Worm (Caenorhabditis elegans): ENCODE results near the gene aex-4.

aex-4 gene

DNA sequence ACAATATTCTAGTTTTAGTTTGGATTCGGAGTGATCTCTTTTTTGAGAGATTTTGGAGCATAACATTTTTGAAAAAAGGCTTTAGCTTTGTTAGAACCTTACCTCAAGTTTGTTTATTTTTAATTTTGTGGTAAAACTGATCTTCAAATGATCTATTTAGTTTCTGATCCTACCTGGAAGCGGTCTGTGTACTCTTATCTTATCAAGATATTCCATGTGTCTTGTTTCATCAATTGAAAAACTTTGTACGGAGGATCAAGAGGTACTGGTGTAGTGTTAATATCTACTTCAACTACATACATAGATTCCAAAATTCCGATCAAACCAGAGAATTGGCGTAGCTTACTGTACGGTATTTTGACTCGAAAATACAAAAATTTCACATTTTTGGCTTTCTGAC lies 26.7 kb downstream of the aex-4 start:
- TF ChIP-seq ZK546.5 (tag; optimal IDR thresholded peaks at IDR 0.05) (no peak), lsy-2 (tag; optimal IDR thresholded peaks at IDR 0.05) (no peak), egl-27 (tag; optimal IDR thresholded peaks at IDR 0.05) (no peak), snpc-4 (tag; optimal IDR thresholded peaks at IDR 0.05) (no peak), peb-1 (tag; optimal IDR thresholded peaks at IDR 0.05) (no peak), aly-2 (tag; optimal IDR thresholded peaks at IDR 0.05) (no peak), mdl-1 (tag; optimal IDR thresholded peaks at IDR 0.05) (no peak), lin-11 (tag; optimal IDR thresholded peaks at IDR 0.05) (no peak)

DNA sequence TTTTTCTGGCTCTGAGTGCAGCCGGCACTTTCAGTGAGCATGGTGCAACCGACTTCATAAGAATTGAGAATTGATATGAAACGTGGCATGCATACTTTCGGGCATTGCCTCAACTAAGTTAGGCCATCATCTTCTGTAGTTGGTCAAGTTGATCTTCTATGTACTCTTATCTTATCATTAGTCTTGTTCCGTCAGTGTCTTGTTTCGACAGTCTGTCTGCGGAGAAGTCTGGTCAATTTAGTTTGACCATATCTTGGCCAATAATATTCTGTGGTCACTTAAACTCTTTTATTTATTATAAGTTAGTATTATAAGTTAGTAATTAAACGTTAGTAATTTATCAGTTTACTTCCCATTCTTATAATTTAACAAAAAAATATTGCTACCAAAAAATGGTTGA lies 27.2 kb downstream of the aex-4 start:
- TF ChIP-seq sma-9 (GFP tag; optimal IDR thresholded peaks at IDR 0.05): peak; percentile 20
- TF ChIP-seq sma-9 (tag; optimal IDR thresholded peaks at IDR 0.05): no peak
- TF ChIP-seq nhr-21 (tag; optimal IDR thresholded peaks at IDR 0.05): peak; percentile 31
- no peak for TF ChIP-seq nhr-12 (tag; optimal IDR thresholded peaks at IDR 0.05)

DNA sequence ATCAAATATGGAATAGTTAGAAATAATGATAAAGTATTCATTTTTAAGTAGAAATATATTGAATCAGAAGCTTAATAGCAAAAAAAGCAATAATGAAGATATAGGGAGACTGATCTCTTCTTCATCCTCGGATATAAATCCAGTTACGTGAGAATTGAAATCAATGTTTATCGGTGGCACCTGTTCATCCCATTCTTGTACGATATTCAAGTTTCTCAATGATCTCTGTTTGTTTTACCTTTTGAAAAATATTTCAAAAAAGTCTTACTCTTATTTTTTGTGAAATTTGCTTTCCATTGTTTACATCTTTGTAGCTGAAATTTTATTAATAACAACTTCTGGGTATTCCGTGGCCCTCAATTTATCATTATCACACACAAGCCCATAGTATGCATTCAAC lies 29.3 kb downstream of the aex-4 start, which contains the start of gene T14G12.12:
Gene T14G12.12, minus strand, starts transcription at position 101 of the 400 bp plus-strand sequence.
- TF ChIP-seq unc-39 (tag; optimal IDR thresholded peaks at IDR 0.05) (no peak), nhr-10 (tag; optimal IDR thresholded peaks at IDR 0.05) (no peak), F13H6.1 (tag; optimal IDR thresholded peaks at IDR 0.05) (no peak), lin-13 (GFP tag; optimal IDR thresholded peaks at IDR 0.05) (no peak), elt-3 (tag; optimal IDR thresholded peaks at IDR 0.05) (no peak), nhr-25 (tag; optimal IDR thresholded peaks at IDR 0.05) (no peak), unc-62 (GFP tag; optimal IDR thresholded peaks at IDR 0.05) (no peak), snpc-4 (tag; optimal IDR thresholded peaks at IDR 0.05) (no peak), ztf-1 (GFP tag; conservative IDR thresholded peaks at IDR 0.05) (no peak), nhr-77 (tag; optimal IDR thresholded peaks at IDR 0.05) (no peak), nhr-11 (tag; optimal IDR thresholded peaks at IDR 0.05) (no peak), sem-4 (tag; optimal IDR thresholded peaks at IDR 0.05) (no peak), ceh-82 (tag; optimal IDR thresholded peaks at IDR 0.05) (no peak), mbf-1 (tag; optimal IDR thresholded peaks at IDR 0.05) (no peak), alr-1 (tag; optimal IDR thresholded peaks at IDR 0.05) (no peak)

DNA sequence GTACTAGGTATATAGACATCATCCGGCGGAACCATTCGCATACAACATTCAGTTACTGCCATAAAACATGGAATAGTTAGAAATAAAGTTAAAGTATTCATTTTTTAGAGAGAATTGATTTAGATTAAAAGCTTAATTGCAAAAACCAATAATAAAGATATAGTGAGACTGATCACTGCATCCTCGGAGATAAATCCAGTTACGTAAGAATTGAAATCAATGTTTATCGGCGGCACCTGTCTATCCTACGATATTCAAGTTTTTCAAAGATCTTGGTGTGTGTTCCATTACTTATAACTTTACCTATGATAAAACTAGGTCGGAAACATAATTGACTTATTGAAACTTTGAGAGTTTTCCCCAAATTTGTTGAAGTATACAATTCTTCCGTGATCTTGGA lies 30.3 kb downstream of the aex-4 start, which contains the start of gene T14G12.6:
Gene T14G12.6, minus strand, starts transcription at position 101 of the 400 bp plus-strand sequence.
- no peak for TF ChIP-seq alr-1 (tag; optimal IDR thresholded peaks at IDR 0.05)
- no peak for TF ChIP-seq ztf-1 (GFP tag; conservative IDR thresholded peaks at IDR 0.05)
- TF ChIP-seq ztf-11 (tag; optimal IDR thresholded peaks at IDR 0.05): no peak
- no peak for TF ChIP-seq peb-1 (tag; optimal IDR thresholded peaks at IDR 0.05)
- TF ChIP-seq unc-55 (GFP tag; optimal IDR thresholded peaks at IDR 0.05): no peak
- TF ChIP-seq nhr-237 (tag; optimal IDR thresholded peaks at IDR 0.05): no peak
- no peak for TF ChIP-seq aly-2 (tag; optimal IDR thresholded peaks at IDR 0.05)
- no peak for TF ChIP-seq nhr-10 (tag; optimal IDR thresholded peaks at IDR 0.05)
- TF ChIP-seq C34F6.9 (tag; optimal IDR thresholded peaks at IDR 0.05): no peak
- no peak for TF ChIP-seq skn-1 (tag; optimal IDR thresholded peaks at IDR 0.05)
- TF ChIP-seq nhr-77 (tag; optimal IDR thresholded peaks at IDR 0.05): no peak
- no peak for TF ChIP-seq R02D3.7 (tag; optimal IDR thresholded peaks at IDR 0.05)
- no peak for TF ChIP-seq blmp-1 (tag; optimal IDR thresholded peaks at IDR 0.05; ENCODE audit: insufficient read depth)

DNA sequence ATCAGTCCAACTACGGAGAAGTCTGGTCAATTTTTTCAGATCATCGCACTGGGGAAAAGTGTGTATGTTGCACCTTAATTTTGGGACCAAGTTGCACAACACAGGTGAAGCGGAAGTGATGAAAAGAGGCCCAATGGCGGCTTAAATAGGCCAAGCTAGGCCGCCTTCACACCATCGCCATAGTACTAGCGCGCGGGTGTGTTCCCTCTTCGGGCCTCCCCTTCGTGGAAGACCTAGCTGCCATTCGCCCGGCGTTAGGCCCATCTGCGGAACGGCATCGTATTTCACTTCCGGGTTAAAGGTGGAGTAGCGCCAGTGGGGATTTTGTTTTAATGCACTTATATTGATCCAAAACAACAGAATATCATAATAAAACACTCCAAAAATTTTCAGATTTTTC lies 30.7 kb downstream of the aex-4 start:
- no peak for TF ChIP-seq nhr-6 (tag; optimal IDR thresholded peaks at IDR 0.05)
- no peak for TF ChIP-seq Y55F3AM.14 (GFP tag; optimal IDR thresholded peaks at IDR 0.05)
- TF ChIP-seq ZK546.5 (tag; optimal IDR thresholded peaks at IDR 0.05): no peak
- TF ChIP-seq egl-27 (tag; optimal IDR thresholded peaks at IDR 0.05): no peak
- TF ChIP-seq nhr-10 (tag; optimal IDR thresholded peaks at IDR 0.05): no peak

DNA sequence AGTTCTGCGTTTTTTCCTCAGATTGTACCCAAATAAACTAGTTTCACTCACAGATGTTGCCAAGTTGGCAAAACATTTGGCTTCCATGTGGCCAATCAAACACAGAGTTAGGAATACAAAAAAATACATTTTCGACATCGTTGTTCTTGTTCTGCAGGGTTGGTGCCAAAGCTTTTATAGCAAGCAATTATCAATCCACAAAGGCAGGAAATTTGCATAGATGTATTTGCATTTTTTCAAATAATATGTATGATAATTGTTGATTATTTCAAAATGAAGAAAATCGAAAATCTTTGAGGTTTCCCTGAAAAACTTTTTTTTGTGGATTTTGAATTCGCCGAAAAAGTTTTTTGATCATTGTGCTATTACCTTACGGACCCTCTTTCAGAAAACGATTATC lies 33.3 kb downstream of the aex-4 start, which contains the start of gene T14G12.11:
Gene T14G12.11, minus strand, starts transcription at position 138 of the 400 bp plus-strand sequence.
- TF ChIP-seq nhr-12 (tag; optimal IDR thresholded peaks at IDR 0.05): no peak
- TF ChIP-seq F13H6.1 (tag; optimal IDR thresholded peaks at IDR 0.05): no peak
- TF ChIP-seq ama-1 (optimal IDR thresholded peaks at IDR 0.05): no peak
- no peak for TF ChIP-seq ceh-82 (tag; optimal IDR thresholded peaks at IDR 0.05)
- no peak for TF ChIP-seq unc-55 (GFP tag; optimal IDR thresholded peaks at IDR 0.05)
- TF ChIP-seq unc-62 (GFP tag; optimal IDR thresholded peaks at IDR 0.05): no peak
- TF ChIP-seq elt-1 (tag; optimal IDR thresholded peaks at IDR 0.05): no peak
- TF ChIP-seq unc-39 (tag; optimal IDR thresholded peaks at IDR 0.05): no peak

Measured in whole organism, L2 larva.